Fruit fly (Drosophila melanogaster): ENCODE data around the gene CG3246.

Gene CG3246

DNA sequence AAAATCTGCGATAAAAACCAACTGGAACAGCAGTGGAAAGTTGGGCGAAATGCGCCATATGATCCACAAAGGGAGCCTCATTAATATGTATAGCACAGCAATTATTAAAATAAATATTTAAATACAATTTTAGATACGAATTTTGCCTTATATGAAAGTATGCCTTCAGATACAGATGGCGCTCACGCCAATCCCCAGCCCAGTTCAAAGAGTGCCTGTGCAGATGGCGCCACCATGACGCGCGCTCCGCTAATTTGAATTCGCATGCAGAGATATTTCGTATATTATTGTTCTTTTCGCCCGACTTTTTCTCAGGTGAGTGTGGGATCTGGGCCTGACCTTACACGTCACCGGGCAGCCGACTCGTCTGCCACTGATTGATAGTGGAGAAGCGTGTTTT, 10.5 kb upstream of the CG3246 start, which contains the start of gene Pgant4 (continued):
- TF ChIP-seq CG2678 (tag; optimal IDR thresholded peaks at IDR 0.05) (no peak), CG2199 (GFP tag; IDR thresholded peaks at IDR 0.05) (peak; percentile 79), CG17568 (GFP tag; optimal IDR thresholded peaks at IDR 0.05) (no peak), sc (optimal IDR thresholded peaks at IDR 0.05) (no peak), sc (GFP tag; optimal IDR thresholded peaks at IDR 0.05) (no peak), HLHmδ (GFP tag; optimal IDR thresholded peaks at IDR 0.05) (peak; percentile 24), sens-2 (GFP tag; IDR thresholded peaks at IDR 0.05) (peak; percentile 41; the same call in 1 of the 2 replicates), CG17359 (tag; optimal IDR thresholded peaks at IDR 0.05) (peak; percentile 38), CG31224 (GFP tag; IDR thresholded peaks at IDR 0.05) (no peak; the same call in 1 of the 2 replicates), Dbx (GFP tag; IDR thresholded peaks at IDR 0.05) (peak; percentile 84), Hr39 (optimal IDR thresholded peaks at IDR 0.05) (no peak), HLH4C (GFP tag; IDR thresholded peaks at IDR 0.05; ENCODE audit: partially characterized antibody) (no peak), CG12744 (GFP tag; optimal IDR thresholded peaks at IDR 0.05) (peak; percentile 45), CG12219 (GFP tag; optimal IDR thresholded peaks at IDR 0.05) (no peak), crp (GFP tag; optimal IDR thresholded peaks at IDR 0.05) (no peak), CG17361 (GFP tag; IDR thresholded peaks at IDR 0.05) (peak; percentile 57; the same call in 1 of the 3 replicates), E2f1 (GFP tag; IDR thresholded peaks at IDR 0.05) (peak; percentile 49; the same call in 1 of the 2 replicates), dan (GFP tag; IDR thresholded peaks at IDR 0.05) (no peak), Pdp1 (GFP tag; optimal IDR thresholded peaks at IDR 0.05) (peak; percentile 10 to 58), CG16779 (GFP tag; IDR thresholded peaks at IDR 0.05) (no peak), CG3163 (GFP tag; optimal IDR thresholded peaks at IDR 0.05) (no peak), CG12299 (tag; optimal IDR thresholded peaks at IDR 0.05) (no peak), CG11085 (GFP tag; IDR thresholded peaks at IDR 0.05) (peak; percentile 69; the same call in 1 of the 2 replicates), CG11695 (GFP tag; IDR thresholded peaks at IDR 0.05) (no peak), CG7963 (GFP tag; IDR thresholded peaks at IDR 0.05; ENCODE audit: partially characterized antibody) (no peak), eve (GFP tag; optimal IDR thresholded peaks at IDR 0.05) (no peak), CG34376 (GFP tag; optimal IDR thresholded peaks at IDR 0.05) (peak; percentile 13), CG11398 (GFP tag; optimal IDR thresholded peaks at IDR 0.05) (no peak), cwo (GFP tag; optimal IDR thresholded peaks at IDR 0.05) (no peak), Oli (tag; optimal IDR thresholded peaks at IDR 0.05) (peak; percentile 30), Lhr (GFP tag; optimal IDR thresholded peaks at IDR 0.05) (peak; percentile 68), CG17328 (GFP tag; IDR thresholded peaks at IDR 0.05) (peak; percentile 60), chm (GFP tag; IDR thresholded peaks at IDR 0.05) (no peak), CG12104 (GFP tag; optimal IDR thresholded peaks at IDR 0.05) (no peak), wor (GFP tag; IDR thresholded peaks at IDR 0.05) (no peak), CG8290 (GFP tag; optimal IDR thresholded peaks at IDR 0.05) (peak; percentile 62), CG8290 (tag; optimal IDR thresholded peaks at IDR 0.05) (peak in 1 of 2 experiments; percentile 75), gem (tag; optimal IDR thresholded peaks at IDR 0.05) (no peak), CG33557 (GFP tag; optimal IDR thresholded peaks at IDR 0.05) (no peak), al (GFP tag; IDR thresholded peaks at IDR 0.05) (no peak), CG8765 (GFP tag; IDR thresholded peaks at IDR 0.05) (0 out of 2 replicates have a peak, but pooled peaks have one; percentile 32), fru (optimal IDR thresholded peaks at IDR 0.05) (no peak), CG12942 (GFP tag; optimal IDR thresholded peaks at IDR 0.05) (peak; percentile 2), jumu (GFP tag; optimal IDR thresholded peaks at IDR 0.05) (no peak), Ssrp (tag; optimal IDR thresholded peaks at IDR 0.05) (no peak), CG10147 (GFP tag; optimal IDR thresholded peaks at IDR 0.05) (no peak), sqz (GFP tag; optimal IDR thresholded peaks at IDR 0.05) (no peak), CG11247 (GFP tag; IDR thresholded peaks at IDR 0.05) (peak; percentile 87), tio (GFP tag; optimal IDR thresholded peaks at IDR 0.05) (no peak), ken (GFP tag; IDR thresholded peaks at IDR 0.05) (peak; percentile 73), dmrt99B (tag; optimal IDR thresholded peaks at IDR 0.05) (no peak), CG12236 (GFP tag; optimal IDR thresholded peaks at IDR 0.05) (no peak), CG9932 (GFP tag; IDR thresholded peaks at IDR 0.05) (peak; percentile 85)
